Worm (Caenorhabditis elegans) whole organism, early embryonic: ENCODE results near the gene C04B4.1.

ENCODE experiments used
- B0310.2 ChIP-seq: sonication (generic microtip); optimal IDR thresholded peaks from 2 replicates; lab custom pipeline; 2016; ENCODE audit warnings: mild to moderate bottlenecking, missing genetic modification characterization, missing compliant biosample characterization
- F13C5.2 ChIP-seq: sonication (generic microtip); optimal IDR thresholded peaks from 2 replicates; lab custom pipeline; 2017; ENCODE audit warnings: mild to moderate bottlenecking, missing genetic modification characterization, inconsistent platforms, missing compliant biosample characterization
- aly-1 ChIP-seq: sonication (generic microtip); optimal IDR thresholded peaks from 2 replicates; lab custom pipeline; 2016; ENCODE audit warnings: missing genetic modification characterization, missing compliant biosample characterization
- ama-1 ChIP-seq: fragments of 150-350 bp; optimal IDR thresholded peaks from 2 replicates; lab custom pipeline; 2014
- ceh-13 ChIP-seq: fragments of 200-800 bp; sonication (Bioruptor generic); optimal IDR thresholded peaks from 2 replicates; lab custom pipeline; 2018; ENCODE audit warnings: mild to moderate bottlenecking, missing genetic modification characterization, missing compliant biosample characterization
- ceh-36 ChIP-seq: sonication (generic microtip); optimal IDR thresholded peaks from 2 replicates; lab custom pipeline; 2016; ENCODE audit warnings: missing genetic modification characterization, inconsistent platforms, missing compliant biosample characterization
- ets-7 ChIP-seq: sonication (generic microtip); optimal IDR thresholded peaks from 2 replicates; lab custom pipeline; 2016; ENCODE audit warnings: missing genotype, missing genetic modification characterization, missing compliant biosample characterization
- flt-1 ChIP-seq: fragments of 200-800 bp; sonication (Bioruptor generic); IDR thresholded peaks from 2 replicates; pipeline ENCODE4 v1.3.6; 2022; ENCODE audit warnings: missing genetic modification characterization, missing compliant biosample characterization
- hmbx-1 ChIP-seq: sonication (generic microtip); optimal IDR thresholded peaks from 2 replicates; lab custom pipeline; 2016; ENCODE audit warnings: mild to moderate bottlenecking, missing genetic modification characterization, missing compliant biosample characterization
- hmg-4 ChIP-seq: fragments of 200-800 bp; sonication (Bioruptor generic); optimal IDR thresholded peaks from 2 replicates; lab custom pipeline; 2018; ENCODE audit warnings: mild to moderate bottlenecking, missing genetic modification characterization, missing compliant biosample characterization
- hnd-1 ChIP-seq: sonication (generic microtip); optimal IDR thresholded peaks from 2 replicates; lab custom pipeline; 2016; ENCODE audit warnings: missing genetic modification characterization, missing compliant biosample characterization
- pes-1 ChIP-seq: fragments of 200-800 bp; sonication (Bioruptor generic); IDR thresholded peaks from 2 replicates; pipeline ENCODE4 v1.3.6; 2022; ENCODE audit warnings: missing genetic modification reagents, missing genetic modification characterization, missing compliant biosample characterization
- scrt-1 ChIP-seq: fragments of 200-800 bp; sonication (Bioruptor generic); IDR thresholded peaks from 2 replicates; pipeline ENCODE4 v1.3.6; 2022; ENCODE audit warnings: missing genetic modification characterization, missing compliant biosample characterization
- sea-1 ChIP-seq: fragments of 200-800 bp; sonication (Bioruptor generic); conservative IDR thresholded peaks from 2 replicates; pipeline ENCODE4 v1.3.6; 2022; ENCODE audit warnings: missing genetic modification characterization, missing compliant biosample characterization
- tbx-11 ChIP-seq: fragments of 200-800 bp; sonication (Bioruptor generic); IDR thresholded peaks from 2 replicates; pipeline ENCODE4 v1.3.6; 2022; ENCODE audit warnings: missing genetic modification characterization, missing compliant biosample characterization
- tbx-37 ChIP-seq: fragments of 200-800 bp; sonication (Bioruptor generic); conservative IDR thresholded peaks from 2 replicates; pipeline ENCODE4 v1.3.6; 2022; ENCODE audit warnings: missing genetic modification reagents, missing genetic modification characterization, missing compliant biosample characterization
- tra-4 ChIP-seq: sonication (generic microtip); optimal IDR thresholded peaks from 2 replicates; lab custom pipeline; 2017; ENCODE audit warnings: missing genetic modification characterization, missing compliant biosample characterization

C04B4.1 gene

ce11 chrX:12260381-12260931 lies 20.1 kb upstream of the C04B4.1 start, which contains the start of gene E01G6.1:
Gene E01G6.1 (plus strand): TSS chrX:12260881.
- TF ChIP-seq flt-1 (GFP tag; lab: Robert Waterston, UW) (no peak), ceh-36 (no peak), sea-1 (GFP tag; lab: Robert Waterston, UW) (no peak), hmbx-1 (tag; lab: Kevin White, UChicago) (no peak), aly-1 (tag; lab: Kevin White, UChicago) (no peak), B0310.2 (tag; lab: Kevin White, UChicago) (no peak), ets-7 (tag; lab: Kevin White, UChicago) (no peak), pes-1 (GFP tag; lab: Robert Waterston, UW) (no peak), hmg-4 (GFP tag; lab: Kevin White, UChicago) (no peak), ceh-13 (GFP tag; lab: Kevin White, UChicago) (no peak), ama-1 (lab: Kevin White, UChicago) (no peak), tra-4 (tag; lab: Kevin White, UChicago) (no peak), hnd-1 (tag; lab: Kevin White, UChicago) (no peak), tbx-11 (no peak), tbx-37 (GFP tag; lab: Robert Waterston, UW) (no peak), F13C5.2 (tag; lab: Kevin White, UChicago) (no peak), scrt-1 (GFP tag; lab: Robert Waterston, UW) (no peak)

DNA sequence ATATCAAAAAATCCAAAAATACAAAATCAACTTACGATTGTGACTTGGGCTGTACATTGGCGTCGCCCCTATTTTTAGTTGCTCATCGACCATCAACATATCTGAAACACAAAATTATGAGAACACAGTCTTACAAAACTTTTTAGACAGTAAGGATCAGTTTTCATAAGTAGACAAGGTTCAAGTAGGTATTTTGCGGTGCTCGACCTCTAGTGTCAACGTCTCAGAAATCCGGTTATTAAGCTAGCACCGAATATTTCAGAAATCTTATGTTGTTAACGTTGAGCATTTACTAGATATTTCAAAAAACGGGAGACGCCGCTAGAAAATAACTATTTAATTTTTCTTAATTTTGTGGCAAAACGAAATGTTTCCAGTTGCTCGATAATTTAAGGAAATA lies 9.7 kb upstream of the C04B4.1 start, which contains the start of gene otpl-8:
Gene otpl-8 (minus strand): TSS at position 101 of the 400 bp plus-strand sequence.
- no peak for TF ChIP-seq ets-7 (tag; lab: Kevin White, UChicago)
- TF ChIP-seq flt-1 (GFP tag; lab: Robert Waterston, UW), result no peak
- no peak for TF ChIP-seq B0310.2 (tag; lab: Kevin White, UChicago)
- TF ChIP-seq aly-1 (tag; lab: Kevin White, UChicago), result no peak
- TF ChIP-seq tbx-37 (GFP tag; lab: Robert Waterston, UW), result no peak
- no peak for TF ChIP-seq ama-1 (lab: Kevin White, UChicago)
- no peak for TF ChIP-seq hmg-4 (GFP tag; lab: Kevin White, UChicago)
- TF ChIP-seq tra-4 (tag; lab: Kevin White, UChicago), result no peak
- TF ChIP-seq pes-1 (GFP tag; lab: Robert Waterston, UW), result no peak
- TF ChIP-seq sea-1 (GFP tag; lab: Robert Waterston, UW), result no peak
- TF ChIP-seq scrt-1 (GFP tag; lab: Robert Waterston, UW), result no peak
- no peak for TF ChIP-seq hnd-1 (tag; lab: Kevin White, UChicago)
- TF ChIP-seq ceh-36, result no peak
- TF ChIP-seq F13C5.2 (tag; lab: Kevin White, UChicago), result no peak
- TF ChIP-seq ceh-13 (GFP tag; lab: Kevin White, UChicago), result no peak
- TF ChIP-seq tbx-11, result no peak
- TF ChIP-seq hmbx-1 (tag; lab: Kevin White, UChicago), result no peak

- no peak for TF ChIP-seq flt-1 (GFP tag; lab: Robert Waterston, UW)
- no peak for TF ChIP-seq F13C5.2 (tag; lab: Kevin White, UChicago)
- no peak for TF ChIP-seq tra-4 (tag; lab: Kevin White, UChicago)
- TF ChIP-seq hmg-4 (GFP tag; lab: Kevin White, UChicago), result no peak
- no peak for TF ChIP-seq ceh-13 (GFP tag; lab: Kevin White, UChicago)
- TF ChIP-seq scrt-1 (GFP tag; lab: Robert Waterston, UW), result no peak
- TF ChIP-seq ceh-36, result no peak
- no peak for TF ChIP-seq tbx-11
- TF ChIP-seq aly-1 (tag; lab: Kevin White, UChicago), result no peak
- TF ChIP-seq hmbx-1 (tag; lab: Kevin White, UChicago), result no peak
Measured at ce11 chrX:12273870-12274269, 6.7 kb upstream of the C04B4.1 start, which contains the start of gene H19J13.2. Gene H19J13.2 (minus strand): TSS chrX:12273970.

- TF ChIP-seq sea-1 (GFP tag; lab: Robert Waterston, UW) (no peak), ama-1 (lab: Kevin White, UChicago) (no peak), hmg-4 (GFP tag; lab: Kevin White, UChicago) (no peak), tbx-37 (GFP tag; lab: Robert Waterston, UW) (no peak), scrt-1 (GFP tag; lab: Robert Waterston, UW) (no peak), hnd-1 (tag; lab: Kevin White, UChicago) (no peak), F13C5.2 (tag; lab: Kevin White, UChicago) (no peak), tbx-11 (no peak), ceh-36 (no peak), ceh-13 (GFP tag; lab: Kevin White, UChicago) (no peak), pes-1 (GFP tag; lab: Robert Waterston, UW) (no peak)
Measured at ce11 chrX:12275577-12275976, 5.0 kb upstream of the C04B4.1 start, which contains the start of gene C04B4.6. Gene C04B4.6 (minus strand): TSS chrX:12275677.

ce11 chrX:12282911-12283310 lies 2.3 kb downstream of the C04B4.1 start, which contains the start of gene C04B4.2:
Gene C04B4.2 (plus strand): TSS chrX:12283281.
- TF ChIP-seq B0310.2 (tag; lab: Kevin White, UChicago) (no peak), ama-1 (lab: Kevin White, UChicago) (no peak), pes-1 (GFP tag; lab: Robert Waterston, UW) (no peak), tbx-37 (GFP tag; lab: Robert Waterston, UW) (no peak), sea-1 (GFP tag; lab: Robert Waterston, UW) (no peak), tra-4 (tag; lab: Kevin White, UChicago) (no peak), flt-1 (GFP tag; lab: Robert Waterston, UW) (no peak), hnd-1 (tag; lab: Kevin White, UChicago) (no peak), hmbx-1 (tag; lab: Kevin White, UChicago) (no peak), ceh-13 (GFP tag; lab: Kevin White, UChicago) (no peak), scrt-1 (GFP tag; lab: Robert Waterston, UW) (no peak)

ce11 chrX:12284161-12284560 lies 3.6 kb downstream of the C04B4.1 start:
- no peak for TF ChIP-seq flt-1 (GFP tag; lab: Robert Waterston, UW)
- no peak for TF ChIP-seq B0310.2 (tag; lab: Kevin White, UChicago)
- no peak for TF ChIP-seq ets-7 (tag; lab: Kevin White, UChicago)
- TF ChIP-seq hmbx-1 (tag; lab: Kevin White, UChicago), result no peak
- no peak for TF ChIP-seq tbx-37 (GFP tag; lab: Robert Waterston, UW)
